Worm (Caenorhabditis elegans): ENCODE data around the gene pdf-1.

DNA sequence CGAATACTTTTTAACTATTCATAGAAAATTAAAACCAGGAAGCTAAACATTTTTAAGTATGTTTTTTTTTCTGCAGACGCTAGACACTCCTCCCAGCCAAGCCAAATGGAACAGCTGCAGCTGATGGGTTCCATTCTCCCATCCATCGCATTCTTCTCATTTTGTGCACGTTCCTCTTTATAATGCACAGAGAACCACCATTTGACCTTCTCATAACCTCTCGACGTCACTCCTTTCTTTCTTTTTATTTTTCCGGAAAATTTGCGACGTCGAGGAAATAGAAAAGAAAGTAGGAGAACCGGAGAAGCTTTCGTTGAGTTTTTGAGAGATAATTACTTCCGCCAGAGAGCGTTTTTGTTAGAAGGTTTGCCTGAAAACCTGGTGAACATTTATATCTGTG, 40.6 kb downstream of the pdf-1 start:
- TF ChIP-seq hmbx-1 (tag; optimal IDR thresholded peaks at IDR 0.05) (no peak), flt-1 (GFP tag; IDR thresholded peaks at IDR 0.05) (no peak), F13C5.2 (tag; optimal IDR thresholded peaks at IDR 0.05) (no peak), aly-1 (tag; optimal IDR thresholded peaks at IDR 0.05) (no peak), pes-1 (GFP tag; IDR thresholded peaks at IDR 0.05) (no peak), hnd-1 (tag; optimal IDR thresholded peaks at IDR 0.05) (no peak), ceh-36 (tag; optimal IDR thresholded peaks at IDR 0.05) (no peak), ama-1 (optimal IDR thresholded peaks at IDR 0.05) (no peak), tra-4 (tag; optimal IDR thresholded peaks at IDR 0.05) (no peak), tbx-37 (GFP tag; conservative IDR thresholded peaks at IDR 0.05) (no peak), tbx-11 (GFP tag; IDR thresholded peaks at IDR 0.05) (no peak)
